Fruit fly (Drosophila melanogaster): ENCODE measurements around the gene CG1239.

CG1239 gene

DNA sequence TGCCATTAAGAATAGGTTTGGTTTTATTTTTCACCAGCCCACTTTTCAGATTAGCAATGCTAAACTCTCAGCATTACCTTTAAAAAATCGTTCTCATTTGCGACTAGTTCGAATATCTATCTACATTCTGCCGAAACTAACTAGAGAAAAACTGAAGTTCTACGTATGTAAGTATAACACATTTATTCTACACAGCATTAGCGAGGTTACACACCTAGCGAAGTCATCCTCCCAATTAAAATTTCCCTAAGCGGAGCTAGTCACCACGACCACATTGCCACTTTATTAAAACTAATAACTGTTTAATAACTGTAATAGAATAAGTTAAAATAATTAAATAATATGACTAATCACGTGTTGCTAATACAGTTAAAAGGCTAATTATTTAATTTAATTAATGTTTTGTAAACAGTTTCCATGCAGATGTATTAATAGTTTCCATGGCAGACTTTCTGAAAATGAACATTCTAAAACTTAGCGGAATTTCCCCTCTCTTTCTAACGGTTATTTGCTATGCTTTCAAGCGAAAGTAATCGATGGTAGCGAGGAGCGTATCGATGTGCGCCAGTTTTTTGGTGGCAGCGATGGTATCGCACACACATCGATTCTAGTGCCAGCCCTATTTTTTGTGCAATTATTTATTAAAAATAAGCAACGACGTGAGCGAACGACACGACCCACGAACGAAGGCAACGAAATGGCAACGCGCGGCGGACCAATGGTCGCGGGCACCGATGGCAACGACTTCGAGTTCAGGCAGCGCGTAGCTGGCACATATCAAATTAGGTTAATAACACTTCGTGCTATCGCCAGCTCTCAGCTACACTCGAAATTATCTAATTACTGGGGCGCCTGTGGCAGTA lies 45.6 kb downstream of the CG1239 start, which contains the start of gene jagn (continued):
- TF ChIP-seq CG9727 (GFP tag; optimal IDR thresholded peaks at IDR 0.05) (peak; percentile 75), dm (GFP tag; optimal IDR thresholded peaks at IDR 0.05) (peak; percentile 55), CG15073 (GFP tag; optimal IDR thresholded peaks at IDR 0.05) (no peak), H2.0 (GFP tag; IDR thresholded peaks at IDR 0.05) (peak; percentile 73), GATAe (GFP tag; conservative IDR thresholded peaks at IDR 0.05) (no peak), CG4617 (GFP tag; optimal IDR thresholded peaks at IDR 0.05; ENCODE audit: borderline replicate concordance) (peak; percentile 78), CG14441 (GFP tag; IDR thresholded peaks at IDR 0.05) (peak; percentile 27; the same call in 1 of the 2 replicates), tin (GFP tag; optimal IDR thresholded peaks at IDR 0.05) (peak; percentile 58), fd64A (GFP tag; optimal IDR thresholded peaks at IDR 0.05) (no peak), otp (GFP tag; IDR thresholded peaks at IDR 0.05) (peak; percentile 68; the same call in 2 of the 3 replicates), gsb (GFP tag; IDR thresholded peaks at IDR 0.05) (peak; percentile 57), Fer3 (tag; optimal IDR thresholded peaks at IDR 0.05) (peak; percentile 62), CG8924 (tag; optimal IDR thresholded peaks at IDR 0.05) (peak; percentile 73), rib (GFP tag; IDR thresholded peaks at IDR 0.05) (peak; percentile 55; the same call in 1 of the 2 replicates), slp2 (GFP tag; optimal IDR thresholded peaks at IDR 0.05) (peak; percentile 25), CG7357 (GFP tag; IDR thresholded peaks at IDR 0.05) (no peak), ftz-f1 (GFP tag; optimal IDR thresholded peaks at IDR 0.05) (no peak), CG8089 (GFP tag; optimal IDR thresholded peaks at IDR 0.05) (peak; percentile 46), Med (GFP tag) (peak; percentile 97), seq (GFP tag; IDR thresholded peaks at IDR 0.05) (no peak), Aef1 (GFP tag; IDR thresholded peaks at IDR 0.05) (peak; percentile 52), CG8388 (GFP tag; optimal IDR thresholded peaks at IDR 0.05) (peak; percentile 6), D19B (GFP tag; optimal IDR thresholded peaks at IDR 0.05) (peak; percentile 30), emc (GFP tag; optimal IDR thresholded peaks at IDR 0.05) (peak; percentile 24), CG12942 (GFP tag; optimal IDR thresholded peaks at IDR 0.05) (no peak), CG10979 (tag; optimal IDR thresholded peaks at IDR 0.05) (peak; percentile 31), tx (GFP tag; optimal IDR thresholded peaks at IDR 0.05) (peak; percentile 48), CG18764 (GFP tag; optimal IDR thresholded peaks at IDR 0.05) (peak; percentile 44), btn (GFP tag; optimal IDR thresholded peaks at IDR 0.05) (no peak), jumu (GFP tag; optimal IDR thresholded peaks at IDR 0.05) (peak; percentile 50), ATbp (GFP tag; optimal IDR thresholded peaks at IDR 0.05) (no peak), oc (tag; optimal IDR thresholded peaks at IDR 0.05) (peak; percentile 21), Lim3 (GFP tag; IDR thresholded peaks at IDR 0.05) (no peak), CG7271 (tag; optimal IDR thresholded peaks at IDR 0.05) (peak; percentile 79), unpg (GFP tag; optimal IDR thresholded peaks at IDR 0.05) (peak; percentile 43), CG6683 (GFP tag; optimal IDR thresholded peaks at IDR 0.05) (peak; percentile 10), Hsf (GFP tag; optimal IDR thresholded peaks at IDR 0.05) (peak; percentile 67), Ets97D (GFP tag; optimal IDR thresholded peaks at IDR 0.05) (peak; percentile 97), Rfx (GFP tag; IDR thresholded peaks at IDR 0.05) (peak; percentile 90), odd (GFP tag; optimal IDR thresholded peaks at IDR 0.05) (peak; percentile 30), CG31388 (GFP tag; optimal IDR thresholded peaks at IDR 0.05) (no peak), al (GFP tag; IDR thresholded peaks at IDR 0.05) (peak; percentile 61), CG4282 (GFP tag; optimal IDR thresholded peaks at IDR 0.05) (peak; percentile 12), CG17359 (tag; optimal IDR thresholded peaks at IDR 0.05) (peak; percentile 31), pzg (GFP tag; optimal IDR thresholded peaks at IDR 0.05) (peak; percentile 90), CG18011 (GFP tag; optimal IDR thresholded peaks at IDR 0.05) (peak; percentile 23), Bgb (GFP tag; IDR thresholded peaks at IDR 0.05; ENCODE audit: partially characterized antibody) (peak; percentile 100), bcd (GFP tag; optimal IDR thresholded peaks at IDR 0.05) (peak; percentile 61), CG16813 (GFP tag; IDR thresholded peaks at IDR 0.05; ENCODE audit: partially characterized antibody) (peak; percentile 100)
